Worm (Caenorhabditis elegans) whole organism, mixed stage, embryonic: Measurements from ENCODE around the gene srsx-33.

Experiments used
- M03D4.4 ChIP-seq: sonication (generic microtip); optimal IDR thresholded peaks from 2 replicates; lab custom pipeline; 2017; ENCODE audit warnings: mild to moderate bottlenecking, missing genetic modification characterization, missing compliant biosample characterization
- blmp-1 ChIP-seq: fragments of 150-350 bp; optimal IDR thresholded peaks from 2 replicates; lab custom pipeline; 2014; ENCODE audit warnings: missing biosample characterization, missing genetic modification characterization
- ceh-39 ChIP-seq: fragments of 150-350 bp; optimal IDR thresholded peaks from 2 replicates; lab custom pipeline; 2014; ENCODE audit warnings: missing biosample characterization, missing genetic modification characterization
- ceh-43 ChIP-seq: fragments of 200-800 bp; sonication (Bioruptor generic); optimal IDR thresholded peaks from 2 replicates; lab custom pipeline; 2018; ENCODE audit warnings: mild to moderate bottlenecking, missing genetic modification characterization, moderate library complexity, missing compliant biosample characterization
- ceh-83 ChIP-seq: fragments of 200-800 bp; sonication (Bioruptor generic); optimal IDR thresholded peaks from 2 replicates; lab custom pipeline; 2018; ENCODE audit warnings: mild to moderate bottlenecking, missing genetic modification characterization, missing compliant biosample characterization
- ces-1 ChIP-seq: fragments of 150-350 bp; optimal IDR thresholded peaks from 2 replicates; lab custom pipeline; 2014; ENCODE audit warnings: missing biosample characterization, missing genetic modification reagents, missing genetic modification characterization
- cnd-1 ChIP-seq: fragments of 200-800 bp; sonication (Bioruptor generic); optimal IDR thresholded peaks from 2 replicates; lab custom pipeline; 2018; ENCODE audit warnings: mild to moderate bottlenecking, missing genetic modification characterization, missing compliant biosample characterization
- drap-1 ChIP-seq: fragments of 200-800 bp; sonication (Bioruptor generic); optimal IDR thresholded peaks from 3 replicates; lab custom pipeline; 2018; ENCODE audit warnings: mild to moderate bottlenecking, missing genetic modification characterization, missing compliant biosample characterization
- elt-1 ChIP-seq: sonication (generic microtip); optimal IDR thresholded peaks from 2 replicates; lab custom pipeline; 2017; ENCODE audit warnings: missing genetic modification characterization, mild to moderate bottlenecking, missing compliant biosample characterization, antibody characterized with exemption, moderate library complexity, borderline replicate concordance; ENCODE audit not compliant: insufficient read depth
- ham-2 ChIP-seq: fragments of 200-800 bp; sonication (Bioruptor generic); optimal IDR thresholded peaks from 2 replicates; lab custom pipeline; 2018; ENCODE audit warnings: mild to moderate bottlenecking, missing genetic modification characterization, missing compliant biosample characterization
- hlh-1 ChIP-seq: fragments of 150-350 bp; optimal IDR thresholded peaks from 2 replicates; lab custom pipeline; 2014; ENCODE audit warnings: missing biosample characterization, missing genetic modification reagents, missing genetic modification characterization
- mab-5 ChIP-seq: fragments of 150-350 bp; optimal IDR thresholded peaks from 2 replicates; lab custom pipeline; 2014; ENCODE audit warnings: missing biosample characterization, missing genetic modification characterization
- mep-1 ChIP-seq: fragments of 150-350 bp; optimal IDR thresholded peaks from 2 replicates; lab custom pipeline; 2017; ENCODE audit warnings: missing biosample characterization, missing genetic modification reagents, missing genetic modification characterization, inconsistent platforms
- mls-2 ChIP-seq: sonication (generic microtip); optimal IDR thresholded peaks from 2 replicates; lab custom pipeline; 2016; ENCODE audit warnings: mild to moderate bottlenecking, missing genetic modification characterization, moderate library complexity, missing compliant biosample characterization
- nhr-12 ChIP-seq: fragments of 150-350 bp; optimal IDR thresholded peaks from 2 replicates; lab custom pipeline; 2014; ENCODE audit warnings: missing biosample characterization, missing genetic modification characterization
- nhr-2 ChIP-seq: fragments of 150-350 bp; optimal IDR thresholded peaks from 2 replicates; lab custom pipeline; 2014; ENCODE audit warnings: missing biosample characterization, missing genetic modification characterization
- nhr-28 ChIP-seq: fragments of 150-350 bp; optimal IDR thresholded peaks from 2 replicates; lab custom pipeline; 2014; ENCODE audit warnings: missing biosample characterization, missing genetic modification characterization
- nhr-76 ChIP-seq: sonication (generic microtip); optimal IDR thresholded peaks from 2 replicates; lab custom pipeline; 2017; ENCODE audit warnings: missing biosample characterization, missing genetic modification characterization
- pha-4 ChIP-seq: fragments of 150-350 bp; optimal IDR thresholded peaks from 2 replicates; lab custom pipeline; 2018; ENCODE audit warnings: missing biosample characterization, missing genetic modification reagents, missing genetic modification characterization
- sem-2 ChIP-seq: fragments of 200-800 bp; sonication (Bioruptor generic); optimal IDR thresholded peaks from 2 replicates; lab custom pipeline; 2018; ENCODE audit warnings: mild to moderate bottlenecking, missing genetic modification characterization, missing compliant biosample characterization
- sptf-1 ChIP-seq: sonication (generic microtip); optimal IDR thresholded peaks from 2 replicates; lab custom pipeline; 2017; ENCODE audit warnings: mild to moderate bottlenecking, missing genetic modification characterization, moderate library complexity, missing compliant biosample characterization
- unc-120 ChIP-seq: sonication (generic microtip); optimal IDR thresholded peaks from 2 replicates; lab custom pipeline; 2017; ENCODE audit warnings: missing genetic modification characterization, missing compliant biosample characterization; ENCODE audit not compliant: poor library complexity, severe bottlenecking
- unc-39 ChIP-seq: fragments of 150-350 bp; optimal IDR thresholded peaks from 2 replicates; lab custom pipeline; 2014; ENCODE audit warnings: missing biosample characterization, missing genetic modification characterization
- unc-62 ChIP-seq: fragments of 150-350 bp; optimal IDR thresholded peaks from 2 replicates; lab custom pipeline; 2014; ENCODE audit warnings: missing biosample characterization, missing genetic modification reagents, missing genetic modification characterization
- zip-8 ChIP-seq: fragments of 150-350 bp; optimal IDR thresholded peaks from 2 replicates; lab custom pipeline; 2014; ENCODE audit warnings: missing biosample characterization, missing genetic modification characterization
- ztf-11 ChIP-seq: fragments of 150-350 bp; optimal IDR thresholded peaks from 2 replicates; lab custom pipeline; 2014; ENCODE audit warnings: missing biosample characterization, missing genetic modification characterization

srsx-33 gene

ce11 chrV:11281414-11282209 is 29.3 kb upstream of the srsx-33 start:
- TF ChIP-seq pha-4 (tag; lab: Kevin White, UChicago) (no peak), zip-8 (tag; lab: Kevin White, UChicago) (no peak), sptf-1 (no peak), ces-1 (GFP tag; lab: Kevin White, UChicago) (peak; percentile 3), blmp-1 (tag; lab: Kevin White, UChicago) (peak; percentile 69), unc-62 (peak; percentile 39), unc-120 (tag; lab: Kevin White, UChicago) (peak; percentile 38), elt-1 (tag; lab: Kevin White, UChicago) (peak; percentile 41), hlh-1 (tag; lab: Kevin White, UChicago) (peak; percentile 91), mep-1 (tag; lab: Kevin White, UChicago) (peak; percentile 7), ham-2 (peak; percentile 65), ceh-39 (tag; lab: Kevin White, UChicago) (peak; percentile 39)

- TF ChIP-seq ceh-43 (GFP tag; lab: Kevin White, UChicago) (no peak), nhr-76 (no peak)
These were observed 27.2 kb upstream of the srsx-33 start for ce11 chrV:11279564-11279963.

ce11 chrV:11272848-11273247 is 20.5 kb upstream of the srsx-33 start, which contains the start of gene clec-223:
Gene clec-223, plus strand, starts transcription at chrV:11273148.
- TF ChIP-seq elt-1 (tag; lab: Kevin White, UChicago) (no peak), ceh-43 (GFP tag; lab: Kevin White, UChicago) (no peak), nhr-2 (tag; lab: Kevin White, UChicago) (no peak), nhr-12 (no peak), ham-2 (no peak), sptf-1 (no peak), sem-2 (no peak), nhr-28 (tag; lab: Kevin White, UChicago) (no peak), unc-39 (tag; lab: Kevin White, UChicago) (no peak), ceh-39 (tag; lab: Kevin White, UChicago) (no peak)

ce11 chrV:11271051-11271450 is 18.7 kb upstream of the srsx-33 start, which contains the start of gene clec-222:
Gene clec-222, plus strand, starts transcription at chrV:11271351.
- TF ChIP-seq hlh-1 (tag; lab: Kevin White, UChicago) = no peak
- TF ChIP-seq ham-2 = no peak
- TF ChIP-seq ztf-11 (tag; lab: Kevin White, UChicago) = no peak
- no peak for TF ChIP-seq M03D4.4
- no peak for TF ChIP-seq unc-39 (tag; lab: Kevin White, UChicago)
- TF ChIP-seq ces-1 (GFP tag; lab: Kevin White, UChicago) = no peak
- no peak for TF ChIP-seq drap-1 (GFP tag; lab: Kevin White, UChicago)
- no peak for TF ChIP-seq mep-1 (tag; lab: Kevin White, UChicago)
- no peak for TF ChIP-seq nhr-2 (tag; lab: Kevin White, UChicago)

ce11 chrV:11268791-11269190 is 16.5 kb upstream of the srsx-33 start, which contains the start of gene str-115:
Gene str-115, plus strand, starts transcription at chrV:11269091.
- no peak for TF ChIP-seq ceh-83
- TF ChIP-seq, all 35 proteins: peak for 0

- no peak for TF ChIP-seq mab-5
- TF ChIP-seq nhr-2 (tag; lab: Kevin White, UChicago) = no peak
- no peak for TF ChIP-seq nhr-12
- TF ChIP-seq ceh-39 (tag; lab: Kevin White, UChicago) = no peak
- TF ChIP-seq pha-4 (tag; lab: Kevin White, UChicago) = no peak
- TF ChIP-seq mep-1 (tag; lab: Kevin White, UChicago) = no peak
- no peak for TF ChIP-seq unc-39 (tag; lab: Kevin White, UChicago)
- TF ChIP-seq mls-2 (tag; lab: Kevin White, UChicago) = no peak
- TF ChIP-seq ces-1 (GFP tag; lab: Kevin White, UChicago) = no peak
- no peak for TF ChIP-seq nhr-28 (tag; lab: Kevin White, UChicago)
- no peak for TF ChIP-seq cnd-1 (tag; lab: Kevin White, UChicago)
- TF ChIP-seq hlh-1 (tag; lab: Kevin White, UChicago) = no peak
- TF ChIP-seq, all 35 proteins: peak for 0
These were observed 14.4 kb upstream of the srsx-33 start, which contains the start of gene str-116 for ce11 chrV:11266681-11267080. Gene str-116, plus strand, starts transcription at chrV:11266981.
